Fruit fly (Drosophila melanogaster): ENCODE data around the gene Pus10.

Pus10 gene

dm6 chr2L:143088-143487 is 12.0 kb downstream of the Pus10 start, which contains the start of the genes CG31974 and CG11454 (continued):
- TF ChIP-seq fu2 (GFP tag; optimal IDR thresholded peaks at IDR 0.05) (no peak), pzg (GFP tag; optimal IDR thresholded peaks at IDR 0.05) (peak; percentile 84), crp (GFP tag; optimal IDR thresholded peaks at IDR 0.05) (no peak), Hr51 (GFP tag; optimal IDR thresholded peaks at IDR 0.05) (no peak), CG33213 (GFP tag; optimal IDR thresholded peaks at IDR 0.05) (peak; percentile 44), CG1529 (GFP tag; optimal IDR thresholded peaks at IDR 0.05) (no peak), D19A (tag; optimal IDR thresholded peaks at IDR 0.05) (no peak), D19B (GFP tag; optimal IDR thresholded peaks at IDR 0.05) (no peak), CG13296 (GFP tag; optimal IDR thresholded peaks at IDR 0.05) (no peak), bcd (GFP tag; optimal IDR thresholded peaks at IDR 0.05) (no peak), BtbVII (GFP tag; optimal IDR thresholded peaks at IDR 0.05) (no peak), crc (GFP tag; optimal IDR thresholded peaks at IDR 0.05) (no peak), CHES-1-like (GFP tag; optimal IDR thresholded peaks at IDR 0.05) (no peak), Med (GFP tag) (peak; percentile 83), Side (GFP tag; optimal IDR thresholded peaks at IDR 0.05) (peak; percentile 38), vnd (GFP tag; IDR thresholded peaks at IDR 0.05; ENCODE audit: partially characterized antibody) (peak; percentile 58; the same call in 1 of the 3 replicates), Nf-YA (GFP tag; IDR thresholded peaks at IDR 0.05) (no peak), Blimp-1 (GFP tag; optimal IDR thresholded peaks at IDR 0.05) (no peak), NfI (GFP tag; optimal IDR thresholded peaks at IDR 0.05) (no peak), lola (GFP tag; optimal IDR thresholded peaks at IDR 0.05) (no peak), CG5245 (GFP tag; optimal IDR thresholded peaks at IDR 0.05) (no peak), CG9876 (GFP tag; optimal IDR thresholded peaks at IDR 0.05) (no peak), Pdp1 (GFP tag; optimal IDR thresholded peaks at IDR 0.05) (peak in 1 of 2 experiments; percentile 63), ERR (GFP tag; optimal IDR thresholded peaks at IDR 0.05) (no peak), tx (GFP tag; optimal IDR thresholded peaks at IDR 0.05) (no peak), ewg (GFP tag; optimal IDR thresholded peaks at IDR 0.05) (no peak), CG7928 (GFP tag; optimal IDR thresholded peaks at IDR 0.05) (no peak), CG18011 (GFP tag; optimal IDR thresholded peaks at IDR 0.05) (no peak), gcm (GFP tag; optimal IDR thresholded peaks at IDR 0.05) (no peak), ci (GFP tag; IDR thresholded peaks at IDR 0.05) (no peak), Antp (GFP tag; optimal IDR thresholded peaks at IDR 0.05) (no peak), pros (GFP tag; optimal IDR thresholded peaks at IDR 0.05) (peak; percentile 61), CG14014 (GFP tag; IDR thresholded peaks at IDR 0.05) (no peak), Sry-δ (GFP tag; optimal IDR thresholded peaks at IDR 0.05) (peak; percentile 90), pita (GFP tag; optimal IDR thresholded peaks at IDR 0.05) (no peak), Usf (GFP tag; optimal IDR thresholded peaks at IDR 0.05) (no peak), CG10462 (GFP tag; optimal IDR thresholded peaks at IDR 0.05) (no peak), CG8089 (GFP tag; optimal IDR thresholded peaks at IDR 0.05) (no peak), az2 (GFP tag; optimal IDR thresholded peaks at IDR 0.05) (no peak), ab (GFP tag; optimal IDR thresholded peaks at IDR 0.05) (no peak), HLHmδ (GFP tag; optimal IDR thresholded peaks at IDR 0.05) (no peak), so (GFP tag; IDR thresholded peaks at IDR 0.05) (no peak), mam (GFP tag; optimal IDR thresholded peaks at IDR 0.05) (no peak), Fer1 (GFP tag; optimal IDR thresholded peaks at IDR 0.05) (peak; percentile 40), CG6654 (GFP tag; optimal IDR thresholded peaks at IDR 0.05) (no peak), grn (GFP tag; optimal IDR thresholded peaks at IDR 0.05) (peak; percentile 93), CG13894 (tag; optimal IDR thresholded peaks at IDR 0.05) (peak; percentile 15), CG12942 (GFP tag; optimal IDR thresholded peaks at IDR 0.05) (no peak), esg (GFP tag; conservative IDR thresholded peaks at IDR 0.05) (no peak), CG8290 (GFP tag; optimal IDR thresholded peaks at IDR 0.05) (no peak), CG8290 (tag; optimal IDR thresholded peaks at IDR 0.05) (peak in 1 of 2 experiments; percentile 49)

Data from whole organism, embryonic.